Worm (Caenorhabditis elegans): Measurements from ENCODE around the gene C49H3.12.
A peak's percentile ranks its signal among the peaks of the same experiment; 100 is the strongest.

Gene C49H3.12

DNA sequence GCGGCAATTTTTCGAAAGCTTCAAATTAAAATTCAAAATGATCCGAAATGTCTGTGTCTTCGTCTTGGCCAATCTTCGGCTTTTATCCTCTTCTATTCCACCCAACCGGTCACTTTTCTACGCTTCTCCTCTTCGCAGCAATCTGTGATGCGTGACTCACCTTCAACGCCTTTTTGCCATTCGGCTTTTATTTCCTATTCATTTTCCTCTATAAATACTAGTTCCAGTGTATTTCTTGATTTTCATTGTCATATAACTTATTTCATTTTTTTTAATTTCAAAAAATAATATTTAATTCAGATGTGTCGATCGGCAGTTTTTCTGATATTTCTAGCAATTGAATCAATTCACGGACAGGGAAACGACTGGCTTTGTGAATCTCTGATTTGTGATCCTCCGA lies 7.0 kb downstream of the C49H3.12 start, which contains the start of gene C49H3.16 (continued):
- no peak for TF ChIP-seq him-1 (tag; optimal IDR thresholded peaks at IDR 0.05)
- no peak for TF ChIP-seq F39B2.1 (GFP tag; IDR thresholded peaks at IDR 0.05)

DNA sequence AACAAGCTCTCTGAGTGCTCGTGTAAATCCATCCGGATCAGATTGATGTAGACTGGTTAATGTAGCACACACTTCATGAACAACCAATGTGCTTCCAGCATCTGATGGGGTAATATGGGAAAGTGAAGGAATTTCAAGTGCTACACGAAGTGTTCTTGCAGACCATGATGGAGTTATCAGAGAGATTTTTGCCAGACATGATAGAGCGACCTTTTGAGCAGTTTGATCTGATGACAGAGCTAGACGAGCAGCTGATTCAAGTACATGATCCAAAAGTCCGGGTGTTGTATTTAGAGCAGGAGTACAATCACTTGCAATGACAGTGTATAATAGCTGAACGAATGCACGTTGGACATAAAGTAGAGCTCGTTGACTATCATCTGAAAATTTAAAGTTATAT lies 9.2 kb downstream of the C49H3.12 start:
- TF ChIP-seq D2030.7 (GFP tag; IDR thresholded peaks at IDR 0.05) (no peak), F33H1.4 (GFP tag; IDR thresholded peaks at IDR 0.05) (no peak), snpc-3.4 (tag; optimal IDR thresholded peaks at IDR 0.05) (no peak), Y79H2A.3 (GFP tag; conservative IDR thresholded peaks at IDR 0.05) (no peak), Y53F4B.3 (GFP tag; IDR thresholded peaks at IDR 0.05) (no peak), egl-44 (GFP tag; IDR thresholded peaks at IDR 0.05) (no peak), gei-17 (GFP tag; optimal IDR thresholded peaks at IDR 0.05) (no peak), rpc-1 (optimal IDR thresholded peaks at IDR 0.05) (no peak), rpc-1 (tag; optimal IDR thresholded peaks at IDR 0.05) (no peak), C06A6.2 (GFP tag; conservative IDR thresholded peaks at IDR 0.05) (no peak), ceh-79 (tag; optimal IDR thresholded peaks at IDR 0.05) (no peak), hrde-1 (tag; optimal IDR thresholded peaks at IDR 0.05; ENCODE audit: borderline replicate concordance) (no peak), ztf-3 (GFP tag; optimal IDR thresholded peaks at IDR 0.05) (no peak), hlh-26 (GFP tag; conservative IDR thresholded peaks at IDR 0.05) (no peak), him-1 (tag; optimal IDR thresholded peaks at IDR 0.05) (no peak), xnd-1 (tag; optimal IDR thresholded peaks at IDR 0.05) (no peak), T26A5.8 (tag; optimal IDR thresholded peaks at IDR 0.05) (no peak), ztf-18 (tag; optimal IDR thresholded peaks at IDR 0.05) (no peak), F52B5.7 (tag; optimal IDR thresholded peaks at IDR 0.05) (no peak), zim-3 (tag; optimal IDR thresholded peaks at IDR 0.05) (no peak), B0019.2 (GFP tag; conservative IDR thresholded peaks at IDR 0.05) (no peak)

DNA sequence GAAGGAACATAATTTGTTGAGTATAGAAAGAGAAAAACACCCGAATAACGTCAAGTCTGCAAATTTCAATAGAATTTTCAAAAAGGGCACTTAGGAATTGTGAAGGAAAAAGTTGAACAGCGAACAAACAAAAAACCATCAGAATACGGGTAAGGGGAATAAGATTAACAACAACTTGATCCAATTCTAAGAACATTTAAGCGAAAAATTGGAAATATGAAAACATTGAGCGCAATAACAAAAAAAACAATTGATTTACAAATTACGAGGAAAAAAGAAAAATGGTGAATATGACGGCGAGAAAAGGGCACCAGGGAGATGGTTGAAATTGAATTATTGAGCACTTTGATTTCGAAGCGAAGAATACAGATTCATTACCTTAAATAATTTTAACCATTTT lies 10.2 kb downstream of the C49H3.12 start:
- TF ChIP-seq F49E8.2 (tag; optimal IDR thresholded peaks at IDR 0.05; ENCODE audit: insufficient read depth), result no peak

ce11 chrIV:7914991-7915390 lies 12.1 kb downstream of the C49H3.12 start, which contains the start of gene C49H3.4:
Gene C49H3.4, plus strand, starts transcription at chrIV:7915291.
- TF ChIP-seq madf-3 (GFP tag; IDR thresholded peaks at IDR 0.05) (0 out of 2 replicates have a peak, but pooled peaks have one; percentile 3), lir-1 (GFP tag; conservative IDR thresholded peaks at IDR 0.05) (no peak)

- TF ChIP-seq F55B11.4 (tag; optimal IDR thresholded peaks at IDR 0.05; ENCODE audit: borderline replicate concordance, insufficient read depth) (no peak), ztf-28 (GFP tag; IDR thresholded peaks at IDR 0.05) (no peak), dpff-1 (tag; optimal IDR thresholded peaks at IDR 0.05) (no peak), attf-5 (GFP tag; optimal IDR thresholded peaks at IDR 0.05) (peak; percentile 5), T26A5.8 (tag; optimal IDR thresholded peaks at IDR 0.05) (no peak), bed-1 (GFP tag; IDR thresholded peaks at IDR 0.05) (no peak), D2030.7 (GFP tag; IDR thresholded peaks at IDR 0.05) (no peak), Y79H2A.3 (GFP tag; conservative IDR thresholded peaks at IDR 0.05) (no peak), cebp-1 (GFP tag; IDR thresholded peaks at IDR 0.05) (no peak), cebp-1 (tag; optimal IDR thresholded peaks at IDR 0.05) (peak; percentile 41), nfyb-1 (GFP tag; IDR thresholded peaks at IDR 0.05) (peak; percentile 70; the same call in 1 of the 2 replicates), ama-1 (optimal IDR thresholded peaks at IDR 0.05) (peak; percentile 34), ama-1 (GFP tag; optimal IDR thresholded peaks at IDR 0.05) (no peak), bed-2 (GFP tag; IDR thresholded peaks at IDR 0.05) (no peak), cebp-2 (GFP tag; IDR thresholded peaks at IDR 0.05) (no peak), efl-1 (GFP tag; optimal IDR thresholded peaks at IDR 0.05) (no peak), lin-40 (tag; optimal IDR thresholded peaks at IDR 0.05) (peak; percentile 11), T07F8.4 (tag; optimal IDR thresholded peaks at IDR 0.05) (no peak), hsf-1 (GFP tag; IDR thresholded peaks at IDR 0.05) (0 out of 2 replicates have a peak, but pooled peaks have one; percentile 21), hmg-1.2 (GFP tag; IDR thresholded peaks at IDR 0.05) (peak; percentile 57; the same call in 1 of the 2 replicates), B0261.1 (tag; optimal IDR thresholded peaks at IDR 0.05) (no peak), ztf-3 (GFP tag; optimal IDR thresholded peaks at IDR 0.05) (no peak)
Observed at ce11 chrIV:7910197-7910735, 16.9 kb downstream of the C49H3.12 start, which contains the start of the genes npp-27 and ntl-4. Gene npp-27, minus strand, starts transcription at chrIV:7910247. Gene ntl-4, plus strand, starts transcription at chrIV:7910575.
